Fruit fly (Drosophila melanogaster) whole organism, embryonic: ENCODE measurements around the gene Megf8.
A peak's percentile ranks its signal among the peaks of the same experiment; 100 is the strongest.

Experiments
- Aef1 ChIP-seq: fragments of 200-800 bp; sonication (Bioruptor generic); IDR thresholded peaks from 3 replicates; pipeline ENCODE4 v1.3.6; 2022; ENCODE audit warnings: missing biosample characterization, missing genetic modification characterization
- CG1233 ChIP-seq: fragments of 200-800 bp; sonication (Bioruptor generic); optimal IDR thresholded peaks from 4 replicates; lab custom pipeline; 2018; ENCODE audit warnings: missing biosample characterization, mild to moderate bottlenecking, missing genetic modification characterization
- CG12769 ChIP-seq: fragments of 200-800 bp; sonication (Bioruptor generic); optimal IDR thresholded peaks from 2 replicates; lab custom pipeline; 2019; ENCODE audit warnings: missing biosample characterization, mild to moderate bottlenecking, missing genetic modification characterization, moderate library complexity
- CG14050 ChIP-seq: fragments of 200-800 bp; sonication (Bioruptor generic); IDR thresholded peaks from 3 replicates; pipeline ENCODE4 v1.3.6; 2022; ENCODE audit warnings: missing biosample characterization, missing genetic modification characterization
- CG14441 ChIP-seq: fragments of 200-800 bp; sonication (Bioruptor generic); IDR thresholded peaks from 2 replicates; pipeline ENCODE4 v1.3.6; 2022; ENCODE audit warnings: missing biosample characterization, missing genetic modification characterization
- CG14860 ChIP-seq: fragments of 200-800 bp; sonication (Bioruptor generic); IDR thresholded peaks from 3 replicates; pipeline ENCODE4 v1.3.6; 2022; ENCODE audit warnings: missing biosample characterization, missing genetic modification characterization; ENCODE audit not compliant: partially characterized antibody
- CG16813 ChIP-seq: fragments of 200-800 bp; sonication (Bioruptor generic); IDR thresholded peaks from 3 replicates; pipeline ENCODE4 v1.3.6; 2022; ENCODE audit warnings: missing biosample characterization, missing genetic modification characterization; ENCODE audit not compliant: partially characterized antibody
- CG17829 ChIP-seq: fragments of 200-800 bp; optimal IDR thresholded peaks from 2 replicates; lab custom pipeline; 2019; ENCODE audit warnings: missing biosample characterization, mild to moderate bottlenecking, missing genetic modification characterization, moderate library complexity
- CG18011 ChIP-seq: fragments of 200-800 bp; sonication (Bioruptor generic); optimal IDR thresholded peaks from 2 replicates; lab custom pipeline; 2017; ENCODE audit warnings: missing biosample characterization, missing genetic modification characterization, mild to moderate bottlenecking, moderate library complexity, missing genotype
- CG18262 ChIP-seq: fragments of 200-800 bp; optimal IDR thresholded peaks from 3 replicates; lab custom pipeline; 2019; ENCODE audit warnings: missing biosample characterization, mild to moderate bottlenecking, missing genetic modification characterization, moderate library complexity
- CG2889 ChIP-seq: fragments of 200-800 bp; sonication (Bioruptor generic); IDR thresholded peaks from 3 replicates; pipeline ENCODE4 v1.3.6; 2022; ENCODE audit warnings: missing biosample characterization, missing genetic modification characterization
- CG32767 ChIP-seq: fragments of 200-800 bp; sonication (Bioruptor generic); IDR thresholded peaks from 2 replicates; pipeline ENCODE4 v1.3.6; 2022; ENCODE audit warnings: missing biosample characterization, missing genetic modification characterization
- CG43689 ChIP-seq: fragments of 200-800 bp; sonication (Bioruptor generic); IDR thresholded peaks from 2 replicates; pipeline ENCODE4 v1.3.6; 2022; ENCODE audit warnings: missing biosample characterization, missing genetic modification characterization
- CG4424 ChIP-seq: fragments of 200-800 bp; sonication (Bioruptor generic); optimal IDR thresholded peaks from 3 replicates; lab custom pipeline; 2016; ENCODE audit warnings: missing biosample characterization, missing genetic modification characterization
- CG6683 ChIP-seq: fragments of 200-800 bp; sonication (Bioruptor generic); optimal IDR thresholded peaks from 2 replicates; lab custom pipeline; 2017; ENCODE audit warnings: missing biosample characterization, mild to moderate bottlenecking, missing genetic modification characterization, missing genetic modification reagents
- CG7271 ChIP-seq: fragments of 200-800 bp; sonication (Bioruptor generic); optimal IDR thresholded peaks from 2 replicates; lab custom pipeline; 2018; ENCODE audit warnings: missing biosample characterization, mild to moderate bottlenecking, missing genetic modification characterization, moderate library complexity
- CG8388 ChIP-seq: fragments of 200-800 bp; sonication (Bioruptor generic); optimal IDR thresholded peaks from 2 replicates; lab custom pipeline; 2019; ENCODE audit warnings: missing biosample characterization, mild to moderate bottlenecking, missing genetic modification characterization, moderate library complexity
- CG8924 ChIP-seq: fragments of 200-800 bp; optimal IDR thresholded peaks from 3 replicates; lab custom pipeline; 2019; ENCODE audit warnings: missing biosample characterization, mild to moderate bottlenecking, missing genetic modification characterization, moderate library complexity
- CTCF ChIP-seq: fragments of 200-800 bp; sonication (Bioruptor generic); optimal IDR thresholded peaks from 2 replicates; lab custom pipeline; 2017; ENCODE audit warnings: missing biosample characterization, mild to moderate bottlenecking, missing genetic modification characterization, moderate library complexity
- Dip3 ChIP-seq: fragments of 200-800 bp; sonication (Bioruptor generic); optimal IDR thresholded peaks from 3 replicates; lab custom pipeline; 2016; ENCODE audit warnings: missing biosample characterization, missing genetic modification characterization
- E2f1 ChIP-seq: fragments of 200-800 bp; sonication (Bioruptor generic); IDR thresholded peaks from 2 replicates; pipeline ENCODE4 v1.3.6; 2022; ENCODE audit warnings: missing biosample characterization, missing genetic modification characterization
- H2.0 ChIP-seq: fragments of 200-800 bp; sonication (Bioruptor generic); IDR thresholded peaks from 2 replicates; pipeline ENCODE4 v1.3.6; 2022; ENCODE audit warnings: missing biosample characterization, missing genetic modification characterization
- Nf-YA ChIP-seq: fragments of 200-800 bp; sonication (Bioruptor generic); IDR thresholded peaks from 2 replicates; pipeline ENCODE4 v1.3.6; 2022; ENCODE audit warnings: missing biosample characterization, missing genetic modification characterization
- Nf-YB ChIP-seq: fragments of 200-800 bp; sonication (Bioruptor generic); optimal IDR thresholded peaks from 3 replicates; lab custom pipeline; 2019; ENCODE audit warnings: missing biosample characterization, mild to moderate bottlenecking, missing genetic modification characterization, moderate library complexity
- Nf-YC ChIP-seq: fragments of 200-800 bp; optimal IDR thresholded peaks from 3 replicates; lab custom pipeline; 2019; ENCODE audit warnings: missing biosample characterization, mild to moderate bottlenecking, missing genetic modification characterization, moderate library complexity
- Oaz ChIP-seq: fragments of 200-800 bp; sonication (Bioruptor generic); IDR thresholded peaks from 2 replicates; pipeline ENCODE4 v1.3.6; 2022; ENCODE audit warnings: missing biosample characterization, missing genetic modification characterization
- Rfx ChIP-seq: fragments of 200-800 bp; sonication (Bioruptor generic); IDR thresholded peaks from 2 replicates; pipeline ENCODE4 v1.3.6; 2022; ENCODE audit warnings: missing biosample characterization, missing genetic modification characterization
- Trl ChIP-seq, 3 experiments: fragments of >200 bp in 2 of 3; fragments of 200-800 bp in 1 of 3; sonication (Bioruptor generic) in 1 of 3; optimal IDR thresholded peaks; 2 replicates in 1 of 3; 3 replicates in 2 of 3; lab custom pipeline; 2016 to 2017; ENCODE audit warnings: missing biosample characterization in 1 of 3, missing genetic modification characterization in 1 of 3
- bigmax ChIP-seq: fragments of 200-800 bp; sonication (Bioruptor generic); optimal IDR thresholded peaks from 2 replicates; lab custom pipeline; 2018; ENCODE audit warnings: missing biosample characterization, mild to moderate bottlenecking, missing genetic modification characterization
- cas ChIP-seq: fragments of 200-800 bp; sonication (Bioruptor generic); IDR thresholded peaks from 2 replicates; pipeline ENCODE4 v1.3.6; 2022; ENCODE audit warnings: missing biosample characterization, missing genetic modification characterization
- chn ChIP-seq: fragments of 200-800 bp; sonication (Bioruptor generic); optimal IDR thresholded peaks from 2 replicates; lab custom pipeline; 2016; ENCODE audit warnings: missing biosample characterization, missing genetic modification characterization
- dysf ChIP-seq: fragments of 200-800 bp; sonication (Bioruptor generic); IDR thresholded peaks from 3 replicates; pipeline ENCODE4 v1.3.6; 2022; ENCODE audit warnings: missing biosample characterization, missing genetic modification characterization
- esg ChIP-seq: fragments of 200-800 bp; sonication (Bioruptor generic); conservative IDR thresholded peaks from 2 replicates; pipeline ENCODE4 v1.3.6; 2022; ENCODE audit warnings: missing biosample characterization, missing genetic modification characterization
- fd102C ChIP-seq: fragments of 200-800 bp; sonication (Bioruptor generic); optimal IDR thresholded peaks from 2 replicates; lab custom pipeline; 2018; ENCODE audit warnings: missing biosample characterization, mild to moderate bottlenecking, missing genetic modification characterization, moderate library complexity
- gcm2 ChIP-seq: fragments of 200-800 bp; sonication (Bioruptor generic); optimal IDR thresholded peaks from 2 replicates; lab custom pipeline; 2016; ENCODE audit warnings: missing biosample characterization, missing genetic modification characterization
- gfzf ChIP-seq: fragments of 200-800 bp; sonication (Bioruptor generic); optimal IDR thresholded peaks from 2 replicates; lab custom pipeline; 2016; ENCODE audit warnings: missing biosample characterization, mild to moderate bottlenecking, missing genetic modification characterization, moderate library complexity
- grn ChIP-seq: fragments of 200-800 bp; sonication (Bioruptor generic); optimal IDR thresholded peaks from 3 replicates; lab custom pipeline; 2017; ENCODE audit warnings: missing biosample characterization, missing genetic modification characterization
- jigr1 ChIP-seq: fragments of 200-800 bp; sonication (Bioruptor generic); IDR thresholded peaks from 3 replicates; pipeline ENCODE4 v1.3.6; 2022; ENCODE audit warnings: missing biosample characterization, missing genetic modification characterization
- lab ChIP-seq: fragments of 200-800 bp; sonication (Bioruptor generic); optimal IDR thresholded peaks from 3 replicates; lab custom pipeline; 2017; ENCODE audit warnings: missing biosample characterization, missing genetic modification characterization, mild to moderate bottlenecking, moderate library complexity, missing genetic modification reagents
- lov ChIP-seq, 2 experiments: fragments of 200-800 bp in 1 of 2; fragments of >200 bp in 1 of 2; sonication (Bioruptor generic) in 1 of 2; IDR thresholded peaks in 1 of 2; optimal IDR thresholded peaks in 1 of 2; 2 replicates in 1 of 2; 3 replicates in 1 of 2; pipeline versions ENCODE4 v1.3.6 to Lab custom; 2017 to 2022; ENCODE audit warnings: missing biosample characterization in 1 of 2, missing genetic modification characterization in 1 of 2
- mirr ChIP-seq: fragments of 200-800 bp; sonication (Bioruptor generic); optimal IDR thresholded peaks from 3 replicates; lab custom pipeline; 2018; ENCODE audit warnings: missing biosample characterization, mild to moderate bottlenecking, missing genetic modification characterization
- nau ChIP-seq: fragments of 200-800 bp; sonication (Bioruptor generic); optimal IDR thresholded peaks from 3 replicates; lab custom pipeline; 2017; ENCODE audit warnings: missing biosample characterization, mild to moderate bottlenecking, missing genetic modification characterization, missing genetic modification reagents
- nerfin-1 ChIP-seq: fragments of 200-800 bp; sonication (Bioruptor generic); optimal IDR thresholded peaks from 3 replicates; lab custom pipeline; 2019; ENCODE audit warnings: missing biosample characterization, mild to moderate bottlenecking, missing genetic modification characterization, moderate library complexity
- onecut ChIP-seq: fragments of 200-800 bp; sonication (Bioruptor generic); IDR thresholded peaks from 2 replicates; pipeline ENCODE4 v1.3.6; 2022; ENCODE audit warnings: missing biosample characterization, missing genetic modification characterization
- pb ChIP-seq: fragments of 200-800 bp; sonication (Bioruptor generic); optimal IDR thresholded peaks from 3 replicates; lab custom pipeline; 2016; ENCODE audit warnings: missing biosample characterization, missing genetic modification characterization
- prd ChIP-seq, 3 experiments: fragments of >200 bp in 2 of 3; fragments of 200-800 bp in 1 of 3; sonication (Bioruptor generic) in 1 of 3; optimal IDR thresholded peaks in 2 of 3; IDR thresholded peaks in 1 of 3; 2 replicates in 2 of 3; 3 replicates in 1 of 3; pipeline versions ENCODE4 v1.3.6 to Lab custom; 2017 to 2022; ENCODE audit warnings: missing biosample characterization in 1 of 3, missing genetic modification characterization in 1 of 3
- pros ChIP-seq: fragments of 200-800 bp; sonication (Bioruptor generic); optimal IDR thresholded peaks from 3 replicates; lab custom pipeline; 2019; ENCODE audit warnings: missing biosample characterization, mild to moderate bottlenecking, missing genetic modification characterization, moderate library complexity
- seq ChIP-seq: fragments of 200-800 bp; sonication (Bioruptor generic); IDR thresholded peaks from 2 replicates; pipeline ENCODE4 v1.3.6; 2022; ENCODE audit warnings: missing biosample characterization, missing genetic modification characterization
- sug ChIP-seq: fragments of 200-800 bp; optimal IDR thresholded peaks from 2 replicates; lab custom pipeline; 2019; ENCODE audit warnings: missing biosample characterization, mild to moderate bottlenecking, missing genetic modification characterization, moderate library complexity

The Megf8 gene

DNA sequence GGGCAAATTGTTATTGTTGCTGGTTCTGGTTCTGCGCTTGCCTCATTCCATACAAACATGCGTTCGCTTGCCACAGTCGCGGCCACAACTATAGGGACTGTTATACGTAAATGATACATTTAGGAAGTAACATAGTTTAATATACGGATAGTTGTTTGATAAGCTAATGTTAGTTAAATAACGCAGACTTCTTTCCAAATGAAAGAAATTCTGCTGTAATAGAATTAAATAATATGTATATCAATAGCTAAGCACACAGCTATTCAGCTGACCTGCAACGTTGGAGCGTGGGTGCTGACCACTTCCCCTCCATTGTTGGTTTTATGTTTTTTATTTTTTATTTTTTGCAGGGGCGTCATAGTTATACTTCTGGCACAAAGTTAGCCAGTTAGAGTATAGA is 8.5 kb upstream of the Megf8 start (continued):
- TF ChIP-seq CG4424 (GFP tag; lab: Kevin White, UChicago) = peak; percentile 12
- TF ChIP-seq Nf-YB (GFP tag; lab: Kevin White, UChicago) = peak; percentile 15
- TF ChIP-seq gcm2 (GFP tag; lab: Kevin White, UChicago) = no peak
- peak; percentile 46 for TF ChIP-seq CG17829 (tag; lab: Kevin White, UChicago)
- no peak for TF ChIP-seq nau (GFP tag; lab: Kevin White, UChicago)
- peak; percentile 32 for TF ChIP-seq Nf-YC (tag; lab: Kevin White, UChicago)
- TF ChIP-seq CTCF (GFP tag; lab: Kevin White, UChicago) = no peak
- peak; percentile 55; the same call in 1 of the 2 replicates for TF ChIP-seq H2.0 (GFP tag; lab: Robert Waterston, UW)
- peak; percentile 24 for TF ChIP-seq Dip3 (GFP tag; lab: Kevin White, UChicago)
- peak; percentile 69 for TF ChIP-seq Rfx (GFP tag; lab: Robert Waterston, UW)
- TF ChIP-seq cas = no peak
- TF ChIP-seq CG6683 = peak; percentile 3
- TF ChIP-seq CG14441 = peak; percentile 59; the same call in 1 of the 2 replicates
- TF ChIP-seq CG2889 (GFP tag; lab: Robert Waterston, UW) = 0 out of 3 replicates have a peak, but pooled peaks have one; percentile 35
- TF ChIP-seq CG32767 (GFP tag; lab: Robert Waterston, UW) = peak; percentile 72
- no peak for TF ChIP-seq grn (GFP tag; lab: Kevin White, UChicago)
- TF ChIP-seq seq (GFP tag; lab: Robert Waterston, UW) = peak; percentile 78
- TF ChIP-seq CG8924 (tag; lab: Kevin White, UChicago) = peak; percentile 66
- no peak for TF ChIP-seq prd (optimal IDR thresholded peaks at IDR 0.05; lab: Kevin White, UChicago)
- TF ChIP-seq prd (GFP tag; IDR thresholded peaks at IDR 0.05; lab: Robert Waterston, UW) = peak; percentile 74; the same call in 2 of the 3 replicates
- TF ChIP-seq CG18011 (GFP tag; lab: Kevin White, UChicago) = no peak
- no peak for TF ChIP-seq CG14860
- TF ChIP-seq mirr (GFP tag; lab: Kevin White, UChicago) = no peak
- no peak for TF ChIP-seq pros
- peak; percentile 50; the same call in 1 of the 3 replicates for TF ChIP-seq CG14050 (GFP tag; lab: Robert Waterston, UW)
- TF ChIP-seq dysf (GFP tag; lab: Robert Waterston, UW) = peak; percentile 74
- TF ChIP-seq CG16813 = no peak
- no peak; the same call in 1 of the 2 replicates for TF ChIP-seq Nf-YA (GFP tag; lab: Robert Waterston, UW)
- no peak for TF ChIP-seq fd102C (GFP tag; lab: Kevin White, UChicago)
- peak; percentile 50 for TF ChIP-seq CG1233
- peak; percentile 83 for TF ChIP-seq lab
- TF ChIP-seq lov (optimal IDR thresholded peaks at IDR 0.05; lab: Kevin White, UChicago) = no peak
- 0 out of 3 replicates have a peak, but pooled peaks have one; percentile 39 for TF ChIP-seq lov (GFP tag; IDR thresholded peaks at IDR 0.05; lab: Robert Waterston, UW)
- no peak for TF ChIP-seq bigmax (GFP tag; lab: Kevin White, UChicago)
- no peak for TF ChIP-seq CG7271 (tag; lab: Kevin White, UChicago)
- TF ChIP-seq Oaz = 0 out of 2 replicates have a peak, but pooled peaks have one; percentile 29
- peak; percentile 72 for TF ChIP-seq esg (GFP tag; lab: Robert Waterston, UW)
- peak; percentile 54 for TF ChIP-seq CG8388 (GFP tag; lab: Kevin White, UChicago)
- no peak for TF ChIP-seq gfzf (GFP tag; lab: Kevin White, UChicago)
- TF ChIP-seq onecut (GFP tag; lab: Robert Waterston, UW) = 0 out of 2 replicates have a peak, but pooled peaks have one; percentile 38
- no peak for TF ChIP-seq jigr1
- peak; percentile 18 for TF ChIP-seq sug (tag; lab: Kevin White, UChicago)
- TF ChIP-seq Trl (optimal IDR thresholded peaks at IDR 0.05; lab: Kevin White, UChicago) = no peak
- peak; percentile 49 for TF ChIP-seq Trl (GFP tag; optimal IDR thresholded peaks at IDR 0.05; lab: Kevin White, UChicago)
- TF ChIP-seq CG43689 (GFP tag; lab: Robert Waterston, UW) = no peak
- TF ChIP-seq CG18262 = peak; percentile 64
- no peak for TF ChIP-seq pb
- peak; percentile 45; the same call in 1 of the 2 replicates for TF ChIP-seq E2f1 (GFP tag; lab: Robert Waterston, UW)
- TF ChIP-seq Aef1 (GFP tag; lab: Robert Waterston, UW) = peak; percentile 49; the same call in 2 of the 3 replicates
- peak; percentile 37 for TF ChIP-seq chn
- peak; percentile 70 for TF ChIP-seq CG12769 (tag; lab: Kevin White, UChicago)
- TF ChIP-seq nerfin-1 = peak; percentile 9
